Worm (Caenorhabditis elegans) whole organism, L2 larva: ENCODE measurements around the gene srt-4.
"Not testable (repeated sequence)": the region's sequence is repeated elsewhere in the genome, so short reads cannot be mapped to it uniquely, and the experiment has no call there.

Experiments
- R02D3.7 ChIP-seq: fragments of 150-350 bp; optimal IDR thresholded peaks from 2 replicates; lab custom pipeline; 2014; ENCODE audit warnings: missing biosample characterization, missing genetic modification characterization
- ZK546.5 ChIP-seq: sonication (generic microtip); optimal IDR thresholded peaks from 2 replicates; lab custom pipeline; 2017; ENCODE audit warnings: missing biosample characterization, missing genetic modification characterization
- blmp-1 ChIP-seq: sonication (generic microtip); optimal IDR thresholded peaks from 2 replicates; lab custom pipeline; 2017; ENCODE audit warnings: missing genetic modification characterization, mild to moderate bottlenecking, missing compliant biosample characterization, antibody characterized with exemption, moderate library complexity; ENCODE audit not compliant: insufficient read depth
- ceh-16 ChIP-seq: fragments of 150-350 bp; optimal IDR thresholded peaks from 2 replicates; lab custom pipeline; 2014; ENCODE audit warnings: missing biosample characterization, missing genetic modification characterization
- ceh-82 ChIP-seq: fragments of 150-350 bp; optimal IDR thresholded peaks from 2 replicates; lab custom pipeline; 2014; ENCODE audit warnings: missing biosample characterization, missing genetic modification characterization
- egl-27 ChIP-seq: sonication (generic microtip); optimal IDR thresholded peaks from 3 replicates; lab custom pipeline; 2017; ENCODE audit warnings: missing biosample characterization, missing genetic modification reagents, missing genetic modification characterization
- elt-1 ChIP-seq: fragments of 150-350 bp; optimal IDR thresholded peaks from 2 replicates; lab custom pipeline; 2014; ENCODE audit warnings: missing biosample characterization, missing genetic modification characterization
- elt-3 ChIP-seq: sonication (generic microtip); optimal IDR thresholded peaks from 2 replicates; lab custom pipeline; 2017; ENCODE audit warnings: missing biosample characterization, missing genetic modification characterization
- fos-1 ChIP-seq: fragments of 150-350 bp; optimal IDR thresholded peaks from 2 replicates; lab custom pipeline; 2014; ENCODE audit warnings: missing biosample characterization, missing genetic modification characterization
- gmeb-1 ChIP-seq: fragments of 150-350 bp; optimal IDR thresholded peaks from 2 replicates; lab custom pipeline; 2014; ENCODE audit warnings: missing biosample characterization, missing genetic modification characterization
- lin-13 ChIP-seq: fragments of 150-350 bp; optimal IDR thresholded peaks from 2 replicates; lab custom pipeline; 2014; ENCODE audit warnings: missing biosample characterization, missing genetic modification reagents, missing genetic modification characterization
- lsy-2 ChIP-seq, 2 experiments: fragments of 150-350 bp in 1 of 2; sonication (generic microtip) in 1 of 2; optimal IDR thresholded peaks; 2 replicates each; lab custom pipeline; 2014 to 2017; ENCODE audit warnings: missing biosample characterization in 2 of 2, missing genetic modification characterization in 2 of 2
- mab-5 ChIP-seq: fragments of 150-350 bp; optimal IDR thresholded peaks from 2 replicates; lab custom pipeline; 2014; ENCODE audit warnings: missing biosample characterization, missing genetic modification characterization
- mbf-1 ChIP-seq: sonication (generic microtip); optimal IDR thresholded peaks from 2 replicates; lab custom pipeline; 2017; ENCODE audit warnings: missing biosample characterization, missing genetic modification characterization
- mdl-1 ChIP-seq, 2 experiments: fragments of 150-350 bp in 1 of 2; sonication (generic microtip) in 1 of 2; optimal IDR thresholded peaks; 2 replicates each; lab custom pipeline; 2017; ENCODE audit warnings: missing biosample characterization in 2 of 2, missing genetic modification characterization in 2 of 2
- nhr-10 ChIP-seq: sonication (generic microtip); optimal IDR thresholded peaks from 2 replicates; lab custom pipeline; 2017; ENCODE audit warnings: missing biosample characterization, missing genetic modification characterization
- nhr-129 ChIP-seq: fragments of 150-350 bp; optimal IDR thresholded peaks from 2 replicates; lab custom pipeline; 2014; ENCODE audit warnings: missing biosample characterization, missing genetic modification characterization
- nhr-21 ChIP-seq: fragments of 150-350 bp; optimal IDR thresholded peaks from 2 replicates; lab custom pipeline; 2014; ENCODE audit warnings: missing biosample characterization, missing genetic modification characterization
- nhr-25 ChIP-seq: fragments of 150-350 bp; sonication (generic microtip); optimal IDR thresholded peaks from 3 replicates; lab custom pipeline; 2014; ENCODE audit warnings: missing biosample characterization, missing genetic modification characterization
- nhr-6 ChIP-seq: fragments of 150-350 bp; optimal IDR thresholded peaks from 2 replicates; lab custom pipeline; 2014; ENCODE audit warnings: missing biosample characterization, missing genetic modification characterization
- sem-4 ChIP-seq: fragments of 150-350 bp; optimal IDR thresholded peaks from 2 replicates; lab custom pipeline; 2014; ENCODE audit warnings: missing biosample characterization, missing genetic modification reagents, missing genetic modification characterization
- skn-1 ChIP-seq: sonication (generic microtip); optimal IDR thresholded peaks from 2 replicates; lab custom pipeline; 2017; ENCODE audit warnings: missing biosample characterization, missing genetic modification characterization
- sma-3 ChIP-seq: sonication (generic microtip); optimal IDR thresholded peaks from 2 replicates; lab custom pipeline; 2016; ENCODE audit warnings: missing genetic modification reagents, missing genetic modification characterization, missing compliant biosample characterization
- snpc-4 ChIP-seq: fragments of 150-350 bp; optimal IDR thresholded peaks from 2 replicates; lab custom pipeline; 2014; ENCODE audit warnings: missing biosample characterization, missing genetic modification characterization
- unc-55 ChIP-seq: fragments of 150-350 bp; sonication (generic microtip); optimal IDR thresholded peaks from 3 replicates; lab custom pipeline; 2014; ENCODE audit warnings: missing biosample characterization, missing genetic modification reagents, missing genetic modification characterization
- unc-62 ChIP-seq: fragments of 150-350 bp; optimal IDR thresholded peaks from 2 replicates; lab custom pipeline; 2014; ENCODE audit warnings: missing biosample characterization, missing genetic modification reagents, missing genetic modification characterization
- ztf-4 ChIP-seq: fragments of 150-350 bp; optimal IDR thresholded peaks from 2 replicates; lab custom pipeline; 2014; ENCODE audit warnings: missing biosample characterization, missing genetic modification characterization

Gene srt-4

ce11 chrV:2617499-2617898 is 39.8 kb downstream of the srt-4 start:
- TF ChIP-seq lsy-2 (tag; optimal IDR thresholded peaks at IDR 0.05; lab: Kevin White, UChicago) (no peak), sma-3 (GFP tag; lab: Kevin White, UChicago) (no peak), egl-27 (tag; lab: Kevin White, UChicago) (no peak), ztf-4 (no peak), blmp-1 (tag; lab: Kevin White, UChicago) (no peak), ZK546.5 (tag; lab: Kevin White, UChicago) (no peak), elt-3 (tag; lab: Kevin White, UChicago) (no peak), sem-4 (tag; lab: Kevin White, UChicago) (no peak), unc-62 (GFP tag; lab: Kevin White, UChicago) (no peak), ceh-82 (tag; lab: Kevin White, UChicago) (no peak), lin-13 (GFP tag; lab: Kevin White, UChicago) (no peak), elt-1 (tag; lab: Kevin White, UChicago) (no peak), gmeb-1 (no peak), nhr-6 (no peak), snpc-4 (tag; lab: Kevin White, UChicago) (no peak), nhr-10 (tag; lab: Kevin White, UChicago) (no peak)

ce11 chrV:2621879-2622278 is 44.2 kb downstream of the srt-4 start, which contains the start of gene srh-271:
srh-271 (minus strand) TSS chrV:2621979.
- TF ChIP-seq skn-1 (tag; lab: Kevin White, UChicago): no peak
- no peak for TF ChIP-seq lin-13 (GFP tag; lab: Kevin White, UChicago)

DNA sequence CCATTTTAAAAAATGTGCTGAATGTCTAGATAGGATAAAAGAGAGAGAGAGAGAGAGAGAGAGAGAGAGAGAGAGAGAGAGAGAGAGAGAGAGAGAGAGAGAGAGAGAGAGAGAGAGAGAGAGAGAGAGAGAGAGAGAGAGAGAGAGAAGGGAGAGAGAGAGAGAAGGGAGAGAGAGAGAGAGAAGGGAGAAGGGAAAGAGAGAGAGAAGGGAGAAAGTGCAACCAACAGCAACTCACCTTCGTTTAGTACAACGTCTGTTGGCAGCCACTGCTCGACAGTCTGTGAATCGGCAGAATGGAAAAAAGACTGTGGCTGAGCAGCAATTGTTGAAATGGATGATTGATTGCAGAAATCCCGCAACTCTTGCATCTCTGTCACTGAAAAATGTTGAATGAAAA is 46.1 kb downstream of the srt-4 start:
- TF ChIP-seq ceh-16: no peak
- no peak for TF ChIP-seq fos-1 (tag; lab: Kevin White, UChicago)
- no peak for TF ChIP-seq mdl-1 (tag; optimal IDR thresholded peaks at IDR 0.05; lab: Kevin White, UChicago)
- no peak for TF ChIP-seq nhr-25 (tag; lab: Kevin White, UChicago)
- TF ChIP-seq lsy-2 (tag; optimal IDR thresholded peaks at IDR 0.05; lab: Kevin White, UChicago): no peak
- no peak for TF ChIP-seq R02D3.7 (tag; lab: Kevin White, UChicago)
- no peak for TF ChIP-seq mbf-1 (tag; lab: Kevin White, UChicago)
- TF ChIP-seq sem-4 (tag; lab: Kevin White, UChicago): no peak
- no peak for TF ChIP-seq nhr-129
- no peak for TF ChIP-seq unc-55 (GFP tag; lab: Kevin White, UChicago)
- TF ChIP-seq nhr-21 (tag; lab: Kevin White, UChicago): no peak
- no peak for TF ChIP-seq unc-62 (GFP tag; lab: Kevin White, UChicago)
- no peak for TF ChIP-seq nhr-10 (tag; lab: Kevin White, UChicago)
- no peak for TF ChIP-seq lin-13 (GFP tag; lab: Kevin White, UChicago)

DNA sequence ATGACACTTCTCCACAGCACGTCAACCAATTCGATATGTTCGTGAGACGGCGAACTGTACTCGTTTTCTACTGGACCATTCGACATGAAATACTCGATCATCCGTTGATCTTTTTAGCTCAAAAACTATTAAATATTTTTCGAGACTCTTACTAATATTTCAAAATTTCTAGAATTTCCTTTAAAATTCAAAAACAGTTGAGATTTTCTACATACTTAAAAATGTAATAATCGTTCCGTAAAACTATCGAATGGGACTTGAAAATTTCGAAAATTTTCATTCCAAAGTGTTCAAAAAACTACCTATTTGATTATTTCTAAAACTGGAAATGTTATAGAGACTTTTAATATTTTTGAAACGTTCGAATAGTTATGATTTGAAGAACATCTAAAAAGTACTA is 47.7 kb downstream of the srt-4 start, which contains the start of gene sknr-1:
Gene sknr-1, minus strand, starts transcription at position 101 of the 400 bp plus-strand sequence.
- not testable (repeated sequence) for TF ChIP-seq sem-4 (tag; lab: Kevin White, UChicago); mab-5; sma-3 (GFP tag; lab: Kevin White, UChicago)
